Worm (Caenorhabditis elegans): ENCODE data around the gene C39D10.11.
A peak's percentile ranks its signal among the peaks of the same experiment; 100 is the strongest.

ce11 chrX:7953695-7954094 is 50.6 kb downstream of the C39D10.11 start:
- TF ChIP-seq ceh-8 (GFP tag; optimal IDR thresholded peaks at IDR 0.05) (no peak), efl-1 (optimal IDR thresholded peaks at IDR 0.05) (no peak), efl-1 (GFP tag; optimal IDR thresholded peaks at IDR 0.05 in 1 of 2) (peak in 1 of 2 experiments; percentile 8), irx-1 (tag; optimal IDR thresholded peaks at IDR 0.05) (no peak), lsy-2 (tag; optimal IDR thresholded peaks at IDR 0.05) (no peak), mdl-1 (tag; optimal IDR thresholded peaks at IDR 0.05) (no peak), unc-62 (GFP tag; optimal IDR thresholded peaks at IDR 0.05) (no peak), fkh-10 (GFP tag; optimal IDR thresholded peaks at IDR 0.05) (no peak), xbp-1 (tag; optimal IDR thresholded peaks at IDR 0.05) (no peak)
